Fruit fly (Drosophila melanogaster) whole organism, pupa: ENCODE data around the gene stv.

ENCODE experiments used
- CG10348 ChIP-seq: fragments of 200-800 bp; sonication (Bioruptor generic); IDR thresholded peaks from 2 replicates; pipeline ENCODE4 v1.3.6; 2022; ENCODE audit warnings: missing biosample characterization, missing genetic modification characterization
- CG12605 ChIP-seq: fragments of 200-800 bp; sonication (Bioruptor generic); IDR thresholded peaks from 2 replicates; pipeline ENCODE4 v1.3.6; 2022; ENCODE audit warnings: missing biosample characterization, missing genetic modification characterization
- CG13204 ChIP-seq: fragments of 200-800 bp; sonication (Bioruptor generic); optimal IDR thresholded peaks from 2 replicates; lab custom pipeline; 2018; ENCODE audit warnings: missing biosample characterization, mild to moderate bottlenecking, missing genetic modification characterization, moderate library complexity
- CG14655 ChIP-seq: fragments of 200-800 bp; sonication (Bioruptor generic); optimal IDR thresholded peaks from 3 replicates; lab custom pipeline; 2017; ENCODE audit warnings: mild to moderate bottlenecking, missing biosample characterization, missing genetic modification reagents, missing genetic modification characterization
- CG15710 ChIP-seq: fragments of 200-800 bp; sonication (Bioruptor generic); optimal IDR thresholded peaks from 2 replicates; lab custom pipeline; 2018; ENCODE audit warnings: missing biosample characterization, mild to moderate bottlenecking, missing genetic modification characterization, moderate library complexity
- CG17806 ChIP-seq: fragments of 200-800 bp; sonication (Bioruptor generic); optimal IDR thresholded peaks from 2 replicates; lab custom pipeline; 2018; ENCODE audit warnings: missing biosample characterization, mild to moderate bottlenecking, missing genetic modification characterization, moderate library complexity
- CG32121 ChIP-seq: fragments of 200-800 bp; sonication (Bioruptor generic); IDR thresholded peaks from 2 replicates; pipeline ENCODE4 v1.3.6; 2022; ENCODE audit warnings: missing biosample characterization, missing genetic modification characterization
- CG34367 ChIP-seq: fragments of 200-800 bp; sonication (Bioruptor generic); optimal IDR thresholded peaks from 2 replicates; lab custom pipeline; 2018; ENCODE audit warnings: missing biosample characterization, mild to moderate bottlenecking, missing genetic modification characterization
- CG4496 ChIP-seq: fragments of 200-800 bp; sonication (Bioruptor generic); IDR thresholded peaks from 3 replicates; pipeline ENCODE4 v1.3.6; 2022; ENCODE audit warnings: missing biosample characterization, missing genetic modification characterization
- CG8159 ChIP-seq: fragments of 200-800 bp; sonication (Bioruptor generic); optimal IDR thresholded peaks from 3 replicates; lab custom pipeline; 2018; ENCODE audit warnings: missing biosample characterization, mild to moderate bottlenecking, missing genetic modification characterization, moderate library complexity
- CG8301 ChIP-seq: fragments of 200-800 bp; sonication (Bioruptor generic); optimal IDR thresholded peaks from 2 replicates; lab custom pipeline; 2018; ENCODE audit warnings: missing biosample characterization, mild to moderate bottlenecking, missing genetic modification characterization
- CG9948 ChIP-seq: fragments of 200-800 bp; sonication (Bioruptor generic); optimal IDR thresholded peaks from 2 replicates; lab custom pipeline; 2018; ENCODE audit warnings: missing biosample characterization, mild to moderate bottlenecking, missing genetic modification characterization, moderate library complexity
- D1 ChIP-seq: fragments of 200-800 bp; sonication (Bioruptor generic); optimal IDR thresholded peaks from 2 replicates; lab custom pipeline; 2018; ENCODE audit warnings: missing biosample characterization, mild to moderate bottlenecking, missing genetic modification characterization, moderate library complexity
- EcR ChIP-seq: fragments of 200-800 bp; sonication (Bioruptor generic); optimal IDR thresholded peaks from 3 replicates; lab custom pipeline; 2019; ENCODE audit warnings: missing biosample characterization, missing genetic modification characterization, mild to moderate bottlenecking, moderate library complexity, missing genetic modification reagents
- Ets98B ChIP-seq: fragments of 200-800 bp; sonication (Bioruptor generic); IDR thresholded peaks from 2 replicates; pipeline ENCODE4 v1.3.6; 2022; ENCODE audit warnings: missing biosample characterization, missing genetic modification characterization
- Pif1A ChIP-seq: fragments of 200-800 bp; sonication (Bioruptor generic); optimal IDR thresholded peaks from 3 replicates; lab custom pipeline; 2016; ENCODE audit warnings: missing biosample characterization, missing genetic modification characterization
- Pif1B ChIP-seq: fragments of 200-800 bp; sonication (Bioruptor generic); optimal IDR thresholded peaks from 3 replicates; lab custom pipeline; 2016; ENCODE audit warnings: missing biosample characterization, missing genetic modification characterization
- Snoo ChIP-seq: fragments of 200-800 bp; sonication (Bioruptor generic); optimal IDR thresholded peaks from 3 replicates; lab custom pipeline; 2017; ENCODE audit warnings: missing biosample characterization, mild to moderate bottlenecking, missing genetic modification characterization, inconsistent platforms
- fd96Ca ChIP-seq: fragments of 200-800 bp; sonication (Bioruptor generic); IDR thresholded peaks from 3 replicates; pipeline ENCODE4 v1.3.6; 2022; ENCODE audit warnings: missing biosample characterization, missing genetic modification characterization
- gl ChIP-seq: fragments of 200-800 bp; sonication (Bioruptor generic); optimal IDR thresholded peaks from 2 replicates; lab custom pipeline; 2018; ENCODE audit warnings: missing biosample characterization, mild to moderate bottlenecking, missing genetic modification characterization
- rn ChIP-seq: fragments of 200-800 bp; sonication (Bioruptor generic); IDR thresholded peaks from 2 replicates; pipeline ENCODE4 v1.3.6; 2022; ENCODE audit warnings: missing biosample characterization, missing genetic modification characterization

Gene stv

dm6 chr3L:13480241-13480627 is 2.9 kb downstream of the stv start:
- no peak for TF ChIP-seq CG8159 (tag; lab: Kevin White, UChicago)
- no peak for TF ChIP-seq Ets98B
- TF ChIP-seq, all 21 proteins: peak for 0

DNA sequence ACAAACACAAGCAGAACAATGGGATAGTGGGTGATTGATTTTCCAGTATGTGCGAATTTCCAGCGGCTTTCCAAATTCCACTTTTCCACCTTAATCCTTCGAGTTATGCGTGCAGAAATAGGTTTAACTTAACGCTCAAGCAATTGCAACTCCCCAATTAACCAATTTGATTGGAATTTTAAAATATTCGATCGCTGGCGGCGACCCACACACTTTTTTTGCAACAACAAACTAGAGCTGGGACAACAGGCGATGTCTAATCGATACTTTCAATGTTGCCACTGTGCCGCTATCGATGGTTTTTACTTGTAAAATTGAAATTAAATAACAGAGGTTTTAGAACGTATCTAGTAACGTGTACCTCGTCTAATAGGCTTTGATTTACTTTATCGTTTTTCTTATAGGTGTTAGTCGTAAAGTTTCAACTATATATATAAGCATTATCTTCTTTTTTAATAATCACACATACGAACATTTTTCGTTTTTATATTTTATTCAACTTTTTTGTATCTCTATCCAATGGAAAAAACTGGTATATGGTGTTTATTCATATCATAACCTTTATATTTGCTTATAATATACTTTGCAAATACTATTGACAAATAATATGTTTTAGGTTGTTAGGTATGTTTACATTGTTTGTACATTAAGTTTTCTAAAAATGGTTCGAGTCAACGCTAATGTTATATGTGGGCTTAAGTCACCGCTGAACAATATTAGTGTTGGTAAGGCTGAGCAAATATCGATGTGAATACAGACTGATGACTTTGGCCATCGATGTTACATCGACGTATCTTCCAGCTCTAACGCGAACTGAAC is 8.9 kb downstream of the stv start, which contains the start of the genes Abp1 and Tgi:
Gene Abp1, minus strand, starts transcription at position 240 of the 819 bp plus-strand sequence.
Gene Tgi, plus strand, starts transcription at position 757 of the 819 bp plus-strand sequence.
- TF ChIP-seq Ets98B (no peak), CG32121 (GFP tag; lab: Robert Waterston, UW) (no peak), CG15710 (tag; lab: Kevin White, UChicago) (no peak), CG13204 (GFP tag; lab: Kevin White, UChicago) (no peak), rn (GFP tag; lab: Robert Waterston, UW) (no peak), CG8159 (tag; lab: Kevin White, UChicago) (no peak), CG10348 (GFP tag; lab: Robert Waterston, UW) (no peak), CG34367 (tag; lab: Kevin White, UChicago) (no peak), CG12605 (GFP tag; lab: Robert Waterston, UW) (no peak), CG8301 (tag; lab: Kevin White, UChicago) (no peak), D1 (tag; lab: Kevin White, UChicago) (no peak), gl (tag; lab: Kevin White, UChicago) (no peak), Pif1A (GFP tag; lab: Kevin White, UChicago) (no peak), CG17806 (tag; lab: Kevin White, UChicago) (no peak), CG14655 (GFP tag; lab: Kevin White, UChicago) (no peak), EcR (GFP tag; lab: Kevin White, UChicago) (no peak)

DNA sequence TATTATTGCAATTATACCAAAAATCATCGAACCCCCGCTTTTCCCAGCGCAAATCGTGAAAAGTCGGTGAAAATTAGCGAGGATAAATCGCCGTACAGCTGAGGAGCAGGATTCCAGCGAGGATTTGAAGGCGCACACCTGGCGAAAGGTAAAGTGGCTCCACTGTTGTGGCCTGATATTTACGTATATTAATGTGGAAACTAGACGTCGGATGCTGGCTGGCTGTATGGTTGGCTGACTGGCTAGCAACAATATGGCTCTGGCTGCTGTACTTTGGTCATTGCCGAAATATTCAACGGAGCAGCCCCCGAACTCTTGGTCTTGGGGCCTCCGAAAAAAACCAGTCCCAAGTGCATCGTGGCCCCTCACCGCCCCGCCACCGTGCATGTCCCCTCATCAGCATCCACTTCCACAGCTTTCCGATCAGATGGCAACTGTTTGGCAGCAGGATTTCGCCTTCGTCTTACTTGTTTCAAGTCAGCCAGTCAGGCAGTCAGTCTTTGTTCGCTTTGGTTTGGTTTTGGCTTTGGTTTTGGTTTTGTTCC is 9.6 kb downstream of the stv start:
- TF ChIP-seq CG13204 (GFP tag; lab: Kevin White, UChicago) (peak; percentile 5), CG4496 (GFP tag; lab: Robert Waterston, UW) (peak; percentile 62; the same call in 2 of the 3 replicates), fd96Ca (GFP tag; lab: Robert Waterston, UW) (no peak), CG14655 (GFP tag; lab: Kevin White, UChicago) (no peak), gl (tag; lab: Kevin White, UChicago) (no peak), CG8301 (tag; lab: Kevin White, UChicago) (peak; percentile 5), Pif1A (GFP tag; lab: Kevin White, UChicago) (no peak), Pif1B (GFP tag; lab: Kevin White, UChicago) (no peak), CG17806 (tag; lab: Kevin White, UChicago) (no peak), CG32121 (GFP tag; lab: Robert Waterston, UW) (peak; percentile 24; the same call in 1 of the 2 replicates), CG12605 (GFP tag; lab: Robert Waterston, UW) (no peak), CG9948 (no peak), CG15710 (tag; lab: Kevin White, UChicago) (no peak), EcR (GFP tag; lab: Kevin White, UChicago) (peak; percentile 24), Ets98B (peak; percentile 36; the same call in 1 of the 2 replicates)

DNA sequence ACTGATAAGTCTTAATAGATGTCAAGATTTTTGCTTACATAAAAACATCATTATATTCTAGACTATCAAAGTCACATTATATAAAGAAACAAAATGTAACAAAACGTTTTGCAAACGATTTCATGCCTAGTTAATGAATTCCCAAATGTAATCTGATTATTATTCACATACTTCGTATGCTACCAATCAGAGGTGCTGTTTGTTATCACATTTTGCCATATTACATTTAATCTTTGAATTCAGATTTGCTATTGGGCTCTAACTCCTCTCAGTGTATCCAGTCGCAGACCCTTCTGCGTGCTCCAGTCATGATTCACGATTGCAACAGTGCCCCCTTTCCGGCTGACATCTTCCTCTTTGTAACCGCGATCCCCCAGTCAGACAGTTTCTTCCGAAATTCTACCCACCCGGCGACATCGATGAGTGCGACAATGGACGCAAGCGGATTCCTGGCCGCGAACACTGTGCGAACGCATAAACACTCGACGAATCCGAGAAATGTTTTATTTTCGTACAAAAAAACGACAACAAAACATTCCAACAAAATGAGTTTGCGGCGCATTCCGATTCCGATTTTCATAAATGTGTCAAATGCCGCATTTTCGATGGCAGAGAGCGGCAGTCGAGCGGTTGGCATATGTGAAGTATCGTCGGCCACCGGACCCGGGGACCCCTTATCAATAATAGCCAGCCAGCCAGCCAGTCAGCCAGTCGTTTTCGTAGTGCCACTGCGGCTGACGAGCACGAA is 11.0 kb downstream of the stv start:
- TF ChIP-seq CG12605 (GFP tag; lab: Robert Waterston, UW) = no peak
- TF ChIP-seq EcR (GFP tag; lab: Kevin White, UChicago) = peak; percentile 2
- peak; percentile 50 for TF ChIP-seq Snoo
- no peak for TF ChIP-seq CG34367 (tag; lab: Kevin White, UChicago)
- TF ChIP-seq CG17806 (tag; lab: Kevin White, UChicago) = peak; percentile 26
- TF ChIP-seq rn (GFP tag; lab: Robert Waterston, UW) = no peak
- peak; percentile 44 for TF ChIP-seq CG8159 (tag; lab: Kevin White, UChicago)
- peak; percentile 10 for TF ChIP-seq CG8301 (tag; lab: Kevin White, UChicago)
- TF ChIP-seq Pif1A (GFP tag; lab: Kevin White, UChicago) = peak; percentile 1
- TF ChIP-seq CG32121 (GFP tag; lab: Robert Waterston, UW) = peak; percentile 26; the same call in 1 of the 2 replicates
- TF ChIP-seq CG9948 = peak; percentile 6
- peak; percentile 17 for TF ChIP-seq CG15710 (tag; lab: Kevin White, UChicago)
- no peak for TF ChIP-seq Pif1B (GFP tag; lab: Kevin White, UChicago)
- TF ChIP-seq CG14655 (GFP tag; lab: Kevin White, UChicago) = peak; percentile 34
- peak; percentile 8; the same call in 1 of the 2 replicates for TF ChIP-seq Ets98B
- TF ChIP-seq CG13204 (GFP tag; lab: Kevin White, UChicago) = peak; percentile 7

- no peak for TF ChIP-seq CG15710 (tag; lab: Kevin White, UChicago)
- TF ChIP-seq Ets98B = no peak
- no peak for TF ChIP-seq D1 (tag; lab: Kevin White, UChicago)
- TF ChIP-seq CG17806 (tag; lab: Kevin White, UChicago) = no peak
- no peak for TF ChIP-seq CG34367 (tag; lab: Kevin White, UChicago)
- TF ChIP-seq CG32121 (GFP tag; lab: Robert Waterston, UW) = no peak
- no peak for TF ChIP-seq Pif1B (GFP tag; lab: Kevin White, UChicago)
- no peak for TF ChIP-seq CG10348 (GFP tag; lab: Robert Waterston, UW)
- TF ChIP-seq EcR (GFP tag; lab: Kevin White, UChicago) = no peak
- TF ChIP-seq CG4496 (GFP tag; lab: Robert Waterston, UW) = no peak; the same call in 2 of the 3 replicates
- no peak for TF ChIP-seq CG9948
- no peak for TF ChIP-seq Snoo
- TF ChIP-seq Pif1A (GFP tag; lab: Kevin White, UChicago) = no peak
Observed at dm6 chr3L:13489193-13489752, 11.9 kb downstream of the stv start.
